Worm (Caenorhabditis elegans) whole organism, L3 larva: ENCODE results near the gene cyp-35B2.

Experiments used
- R02D3.7 ChIP-seq: fragments of 150-350 bp; optimal IDR thresholded peaks from 2 replicates; lab custom pipeline; 2014; ENCODE audit warnings: missing biosample characterization, missing genetic modification characterization
- fos-1 ChIP-seq: fragments of 150-350 bp; optimal IDR thresholded peaks from 2 replicates; lab custom pipeline; 2014; ENCODE audit warnings: missing biosample characterization, missing genetic modification characterization
- ztf-11 ChIP-seq: fragments of 150-350 bp; optimal IDR thresholded peaks from 2 replicates; lab custom pipeline; 2014; ENCODE audit warnings: missing biosample characterization, missing genetic modification characterization

DNA sequence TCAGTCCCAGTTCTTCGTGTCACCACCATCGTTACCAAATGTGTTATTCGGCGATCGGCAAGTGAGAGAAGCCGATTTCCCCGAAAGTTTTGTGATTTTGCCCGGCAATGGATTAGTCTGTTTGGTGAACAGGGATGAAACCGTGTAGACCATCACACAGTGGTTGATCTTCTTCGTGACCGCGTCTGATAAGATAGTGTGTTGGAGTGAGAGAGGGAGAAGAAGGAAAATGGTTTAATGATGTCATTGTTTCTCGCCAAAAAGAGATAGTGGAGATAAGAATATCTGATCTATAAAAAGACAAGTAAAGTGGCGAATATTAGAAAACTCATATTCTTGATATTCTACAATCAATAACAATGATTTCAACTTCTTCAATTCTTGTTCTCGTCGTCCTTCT, 37.9 kb downstream of the cyp-35B2 start, which contains the start of gene nlp-31:
- TF ChIP-seq R02D3.7 (tag; lab: Kevin White, UChicago) (no peak), ztf-11 (tag; lab: Kevin White, UChicago) (no peak), fos-1 (no peak)
